Fruit fly (Drosophila melanogaster) whole organism, embryonic: ENCODE data around the gene CG12990.

Experiments used
- Ada2b ChIP-seq: fragments of 200-800 bp; sonication (Bioruptor generic); IDR thresholded peaks from 2 replicates; pipeline ENCODE4 v1.3.6; 2022; ENCODE audit warnings: missing biosample characterization, missing genetic modification characterization
- Adf1 ChIP-seq: fragments of 200-800 bp; sonication (Bioruptor generic); IDR thresholded peaks from 2 replicates; pipeline ENCODE4 v1.3.6; 2022; ENCODE audit warnings: missing biosample characterization, missing genetic modification characterization
- Atf3 ChIP-seq: fragments of 200-800 bp; sonication (Bioruptor generic); optimal IDR thresholded peaks from 3 replicates; lab custom pipeline; 2016; ENCODE audit warnings: missing biosample characterization, missing genetic modification characterization
- CG10267 ChIP-seq: fragments of 200-800 bp; sonication (Bioruptor generic); optimal IDR thresholded peaks from 2 replicates; lab custom pipeline; 2018; ENCODE audit warnings: missing biosample characterization, mild to moderate bottlenecking, missing genetic modification characterization, moderate library complexity
- CG10321 ChIP-seq: fragments of 200-800 bp; sonication (Bioruptor generic); IDR thresholded peaks from 2 replicates; pipeline ENCODE4 v1.3.6; 2022; ENCODE audit warnings: missing biosample characterization, missing genetic modification characterization
- CG11695 ChIP-seq: fragments of 200-800 bp; sonication (Bioruptor generic); IDR thresholded peaks from 3 replicates; pipeline ENCODE4 v1.3.6; 2022; ENCODE audit warnings: missing biosample characterization, missing genetic modification characterization
- CG12104 ChIP-seq: fragments of 200-800 bp; sonication (Bioruptor generic); optimal IDR thresholded peaks from 3 replicates; lab custom pipeline; 2016; ENCODE audit warnings: missing biosample characterization, missing genetic modification characterization
- CG12942 ChIP-seq: fragments of 200-800 bp; sonication (Bioruptor generic); optimal IDR thresholded peaks from 3 replicates; lab custom pipeline; 2016; ENCODE audit warnings: missing biosample characterization, missing genetic modification characterization
- CG13287 ChIP-seq: fragments of 200-800 bp; sonication (Bioruptor generic); IDR thresholded peaks from 2 replicates; pipeline ENCODE4 v1.3.6; 2022; ENCODE audit warnings: missing biosample characterization, missing genetic modification characterization; ENCODE audit not compliant: partially characterized antibody
- CG1603 ChIP-seq: fragments of 200-800 bp; sonication (Bioruptor generic); optimal IDR thresholded peaks from 2 replicates; lab custom pipeline; 2019; ENCODE audit warnings: missing biosample characterization, mild to moderate bottlenecking, missing genetic modification characterization, moderate library complexity
- CG16813 ChIP-seq: fragments of 200-800 bp; sonication (Bioruptor generic); IDR thresholded peaks from 3 replicates; pipeline ENCODE4 v1.3.6; 2022; ENCODE audit warnings: missing biosample characterization, missing genetic modification characterization; ENCODE audit not compliant: partially characterized antibody
- CG17359 ChIP-seq: fragments of 200-800 bp; sonication (Bioruptor generic); optimal IDR thresholded peaks from 3 replicates; lab custom pipeline; 2018; ENCODE audit warnings: missing biosample characterization, mild to moderate bottlenecking, missing genetic modification characterization, moderate library complexity
- CG1792 ChIP-seq: fragments of 200-800 bp; sonication (Bioruptor generic); optimal IDR thresholded peaks from 2 replicates; lab custom pipeline; 2016; ENCODE audit warnings: missing biosample characterization, missing genetic modification characterization
- CG31224 ChIP-seq: fragments of 200-800 bp; sonication (Bioruptor generic); IDR thresholded peaks from 2 replicates; pipeline ENCODE4 v1.3.6; 2022; ENCODE audit warnings: missing biosample characterization, missing genetic modification characterization
- CG31365 ChIP-seq: fragments of 200-800 bp; sonication (Bioruptor generic); optimal IDR thresholded peaks from 2 replicates; lab custom pipeline; 2018; ENCODE audit warnings: missing biosample characterization, mild to moderate bottlenecking, missing genetic modification characterization
- CG33213 ChIP-seq: fragments of 200-800 bp; sonication (Bioruptor generic); optimal IDR thresholded peaks from 3 replicates; lab custom pipeline; 2016; ENCODE audit warnings: missing biosample characterization, missing genetic modification characterization
- CG3847 ChIP-seq: fragments of 200-800 bp; sonication (Bioruptor generic); IDR thresholded peaks from 2 replicates; pipeline ENCODE4 v1.3.6; 2022; ENCODE audit warnings: missing biosample characterization, missing genetic modification characterization
- CG3995 ChIP-seq: fragments of 200-800 bp; sonication (Bioruptor generic); optimal IDR thresholded peaks from 3 replicates; lab custom pipeline; 2016; ENCODE audit warnings: missing biosample characterization, missing genetic modification characterization
- CG5245 ChIP-seq: fragments of 200-800 bp; sonication (Bioruptor generic); optimal IDR thresholded peaks from 3 replicates; lab custom pipeline; 2016; ENCODE audit warnings: missing biosample characterization, missing genetic modification characterization
- CG9797 ChIP-seq: fragments of 200-800 bp; sonication (Bioruptor generic); optimal IDR thresholded peaks from 3 replicates; lab custom pipeline; 2018; ENCODE audit warnings: missing biosample characterization, mild to moderate bottlenecking, missing genetic modification characterization
- CG9876 ChIP-seq: fragments of 200-800 bp; sonication (Bioruptor generic); optimal IDR thresholded peaks from 2 replicates; lab custom pipeline; 2016; ENCODE audit warnings: missing biosample characterization, missing genetic modification characterization
- CG9932 ChIP-seq: fragments of 200-800 bp; sonication (Bioruptor generic); IDR thresholded peaks from 2 replicates; pipeline ENCODE4 v1.3.6; 2022; ENCODE audit warnings: missing biosample characterization, missing genetic modification characterization
- Deaf1 ChIP-seq: fragments of 200-800 bp; optimal IDR thresholded peaks from 3 replicates; lab custom pipeline; 2019; ENCODE audit warnings: missing biosample characterization, mild to moderate bottlenecking, missing genetic modification characterization, moderate library complexity
- Dip3 ChIP-seq: fragments of 200-800 bp; sonication (Bioruptor generic); optimal IDR thresholded peaks from 3 replicates; lab custom pipeline; 2016; ENCODE audit warnings: missing biosample characterization, missing genetic modification characterization
- Gsc ChIP-seq: fragments of 200-800 bp; sonication (Bioruptor generic); IDR thresholded peaks from 2 replicates; pipeline ENCODE4 v1.3.6; 2022; ENCODE audit warnings: missing biosample characterization, missing genetic modification characterization
- H15 ChIP-seq: fragments of 200-800 bp; sonication (Bioruptor generic); IDR thresholded peaks from 3 replicates; pipeline ENCODE4 v1.3.6; 2022; ENCODE audit warnings: missing biosample characterization, missing genetic modification characterization
- Hand ChIP-seq: fragments of 200-800 bp; sonication (Bioruptor generic); optimal IDR thresholded peaks from 2 replicates; lab custom pipeline; 2017; ENCODE audit warnings: mild to moderate bottlenecking, missing biosample characterization, missing genetic modification reagents, missing genetic modification characterization
- Hmr ChIP-seq: fragments of 200-800 bp; sonication (Bioruptor generic); optimal IDR thresholded peaks from 3 replicates; lab custom pipeline; 2017; ENCODE audit warnings: mild to moderate bottlenecking, missing biosample characterization, missing genetic modification reagents, missing genetic modification characterization
- NC2α ChIP-seq: fragments of 200-800 bp; sonication (Bioruptor generic); optimal IDR thresholded peaks from 2 replicates; lab custom pipeline; 2016; ENCODE audit warnings: missing biosample characterization, missing genetic modification characterization
- NFAT ChIP-seq: fragments of 200-800 bp; sonication (Bioruptor generic); IDR thresholded peaks from 2 replicates; pipeline ENCODE4 v1.3.6; 2022; ENCODE audit warnings: missing biosample characterization, missing genetic modification characterization
- Rx ChIP-seq: fragments of 200-800 bp; sonication (Bioruptor generic); IDR thresholded peaks from 2 replicates; pipeline ENCODE4 v1.3.6; 2022; ENCODE audit warnings: missing biosample characterization, missing genetic modification characterization
- Trl ChIP-seq, 3 experiments: fragments of >200 bp in 2 of 3; fragments of 200-800 bp in 1 of 3; sonication (Bioruptor generic) in 1 of 3; optimal IDR thresholded peaks; 2 replicates in 1 of 3; 3 replicates in 2 of 3; lab custom pipeline; 2016 to 2017; ENCODE audit warnings: missing biosample characterization in 1 of 3, missing genetic modification characterization in 1 of 3
- bsh ChIP-seq, 2 experiments: fragments of 200-800 bp; sonication (Bioruptor generic); optimal IDR thresholded peaks; 2 replicates each; lab custom pipeline; 2017 to 2018; ENCODE audit warnings: mild to moderate bottlenecking in 2 of 2, missing biosample characterization in 2 of 2, missing genetic modification characterization in 2 of 2, moderate library complexity in 1 of 2
- chinmo ChIP-seq: fragments of 200-800 bp; sonication (Bioruptor generic); IDR thresholded peaks from 4 replicates; pipeline ENCODE4 v1.3.6; 2022; ENCODE audit warnings: missing biosample characterization, missing genetic modification characterization; ENCODE audit not compliant: partially characterized antibody
- crc ChIP-seq: fragments of 200-800 bp; sonication (Bioruptor generic); optimal IDR thresholded peaks from 2 replicates; lab custom pipeline; 2016; ENCODE audit warnings: missing biosample characterization, missing genetic modification characterization
- crol ChIP-seq: fragments of 200-800 bp; sonication (Bioruptor generic); IDR thresholded peaks from 2 replicates; pipeline ENCODE4 v1.3.6; 2022; ENCODE audit warnings: missing biosample characterization, missing genetic modification characterization
- dan ChIP-seq: fragments of 200-800 bp; sonication (Bioruptor generic); IDR thresholded peaks from 2 replicates; pipeline ENCODE4 v1.3.6; 2022; ENCODE audit warnings: missing biosample characterization, missing genetic modification characterization
- fd96Cb ChIP-seq: fragments of 200-800 bp; sonication (Bioruptor generic); optimal IDR thresholded peaks from 2 replicates; lab custom pipeline; 2018; ENCODE audit warnings: missing biosample characterization, mild to moderate bottlenecking, missing genetic modification characterization, moderate library complexity
- gce ChIP-seq: fragments of 200-800 bp; sonication (Bioruptor generic); IDR thresholded peaks from 3 replicates; pipeline ENCODE4 v1.3.6; 2022; ENCODE audit warnings: missing biosample characterization, missing genetic modification characterization
- ken ChIP-seq: fragments of 200-800 bp; sonication (Bioruptor generic); IDR thresholded peaks from 3 replicates; pipeline ENCODE4 v1.3.6; 2022; ENCODE audit warnings: missing biosample characterization, missing genetic modification characterization
- mam ChIP-seq: fragments of 200-800 bp; sonication (Bioruptor generic); optimal IDR thresholded peaks from 3 replicates; lab custom pipeline; 2016; ENCODE audit warnings: missing biosample characterization, missing genetic modification characterization
- oc ChIP-seq: fragments of 200-800 bp; sonication (Bioruptor generic); optimal IDR thresholded peaks from 2 replicates; lab custom pipeline; 2018; ENCODE audit warnings: missing biosample characterization, mild to moderate bottlenecking, missing genetic modification characterization, moderate library complexity
- org-1 ChIP-seq: fragments of 200-800 bp; sonication (Bioruptor generic); optimal IDR thresholded peaks from 2 replicates; lab custom pipeline; 2017; ENCODE audit warnings: missing biosample characterization, missing genetic modification characterization
- rib ChIP-seq: fragments of 200-800 bp; sonication (Bioruptor generic); IDR thresholded peaks from 2 replicates; pipeline ENCODE4 v1.3.6; 2022; ENCODE audit warnings: missing biosample characterization, missing genetic modification characterization
- sd ChIP-seq: fragments of 200-800 bp; sonication (Bioruptor generic); optimal IDR thresholded peaks from 3 replicates; lab custom pipeline; 2018; ENCODE audit warnings: missing biosample characterization, mild to moderate bottlenecking, missing genetic modification characterization, moderate library complexity
- slou ChIP-seq: fragments of 200-800 bp; sonication (Bioruptor generic); optimal IDR thresholded peaks from 3 replicates; lab custom pipeline; 2016; ENCODE audit warnings: missing biosample characterization, missing genetic modification characterization
- tx ChIP-seq: fragments of 200-800 bp; sonication (Bioruptor generic); optimal IDR thresholded peaks from 2 replicates; lab custom pipeline; 2016; ENCODE audit warnings: missing biosample characterization, missing genetic modification characterization
- vvl ChIP-seq: fragments of 200-800 bp; sonication (Bioruptor generic); IDR thresholded peaks from 2 replicates; pipeline ENCODE4 v1.3.6; 2022; ENCODE audit warnings: missing biosample characterization, missing genetic modification characterization
- zen ChIP-seq: fragments of 200-800 bp; sonication (Bioruptor generic); optimal IDR thresholded peaks from 3 replicates; lab custom pipeline; 2018; ENCODE audit warnings: missing biosample characterization, mild to moderate bottlenecking, missing genetic modification characterization, moderate library complexity

Gene CG12990

dm6 chrX:17698864-17699504 is 27.3 kb upstream of the CG12990 start (continued):
- peak; percentile 81 for TF ChIP-seq CG33213 (GFP tag; lab: Kevin White, UChicago)
- TF ChIP-seq tx (GFP tag; lab: Kevin White, UChicago) = peak; percentile 71

- no peak for TF ChIP-seq CG1603 (tag; lab: Kevin White, UChicago)
- no peak for TF ChIP-seq dan (GFP tag; lab: Robert Waterston, UW)
- TF ChIP-seq CG9797 (GFP tag; lab: Kevin White, UChicago) = no peak
- no peak for TF ChIP-seq CG12104 (GFP tag; lab: Kevin White, UChicago)
- no peak for TF ChIP-seq mam (GFP tag; lab: Kevin White, UChicago)
- TF ChIP-seq CG16813 (GFP tag; lab: Robert Waterston, UW) = no peak
- no peak for TF ChIP-seq Gsc (GFP tag; lab: Robert Waterston, UW)
- no peak for TF ChIP-seq CG1792 (GFP tag; lab: Kevin White, UChicago)
- TF ChIP-seq ken (GFP tag; lab: Robert Waterston, UW) = 0 out of 3 replicates have a peak, but pooled peaks have one; percentile 4
- no peak for TF ChIP-seq CG17359 (tag; lab: Kevin White, UChicago)
- no peak for TF ChIP-seq crc (GFP tag; lab: Kevin White, UChicago)
- peak; percentile 78; the same call in 3 of the 4 replicates for TF ChIP-seq chinmo
- no peak for TF ChIP-seq fd96Cb (tag; lab: Kevin White, UChicago)
- TF ChIP-seq NC2α (GFP tag; lab: Kevin White, UChicago) = no peak
- TF ChIP-seq Hmr (GFP tag; lab: Kevin White, UChicago) = no peak
- TF ChIP-seq Rx (GFP tag; lab: Robert Waterston, UW) = no peak
- TF ChIP-seq Trl (optimal IDR thresholded peaks at IDR 0.05; lab: Kevin White, UChicago) = peak in 1 of 2 experiments; percentile 39
- no peak for TF ChIP-seq Trl (GFP tag; optimal IDR thresholded peaks at IDR 0.05; lab: Kevin White, UChicago)
- TF ChIP-seq rib (GFP tag; lab: Robert Waterston, UW) = peak; percentile 73
- TF ChIP-seq gce = no peak
- no peak for TF ChIP-seq CG9932 (GFP tag; lab: Robert Waterston, UW)
- no peak for TF ChIP-seq CG31224
- TF ChIP-seq CG5245 (GFP tag; lab: Kevin White, UChicago) = no peak
- TF ChIP-seq org-1 (GFP tag; lab: Kevin White, UChicago) = no peak
- no peak for TF ChIP-seq CG10321
- peak; percentile 65 for TF ChIP-seq Deaf1 (tag; lab: Kevin White, UChicago)
- no peak for TF ChIP-seq Dip3
- no peak for TF ChIP-seq H15 (GFP tag; lab: Robert Waterston, UW)
- TF ChIP-seq CG13287 (GFP tag; lab: Robert Waterston, UW) = peak; percentile 7; the same call in 1 of the 2 replicates
- peak; percentile 87 for TF ChIP-seq NFAT (GFP tag; lab: Robert Waterston, UW)
- TF ChIP-seq crol (GFP tag; lab: Robert Waterston, UW) = peak; percentile 82
- no peak for TF ChIP-seq vvl (GFP tag; lab: Robert Waterston, UW)
- peak; percentile 64; the same call in 1 of the 2 replicates for TF ChIP-seq Adf1
- no peak for TF ChIP-seq CG10267 (tag; lab: Kevin White, UChicago)
- TF ChIP-seq CG31365 = no peak
- TF ChIP-seq CG9876 (GFP tag; lab: Kevin White, UChicago) = no peak
- TF ChIP-seq Ada2b (GFP tag; lab: Robert Waterston, UW) = no peak
- no peak for TF ChIP-seq oc (tag; lab: Kevin White, UChicago)
- TF ChIP-seq sd = no peak
- TF ChIP-seq CG12942 (GFP tag; lab: Kevin White, UChicago) = no peak
- TF ChIP-seq slou = no peak
- no peak for TF ChIP-seq CG3995 (GFP tag; lab: Kevin White, UChicago)
- TF ChIP-seq zen (tag; lab: Kevin White, UChicago) = no peak
- TF ChIP-seq CG11695 (GFP tag; lab: Robert Waterston, UW) = no peak
- no peak for TF ChIP-seq CG3847
- no peak for TF ChIP-seq bsh (GFP tag; optimal IDR thresholded peaks at IDR 0.05; lab: Kevin White, UChicago)
- no peak for TF ChIP-seq Atf3 (GFP tag; lab: Kevin White, UChicago)
- TF ChIP-seq Hand (GFP tag; lab: Kevin White, UChicago) = no peak
Measured at dm6 chrX:17698436-17698835, 26.7 kb upstream of the CG12990 start, which contains the start of gene chas. chas (minus strand) TSS chrX:17698730.
